Worm (Caenorhabditis elegans): ENCODE results near the gene wrm-1.

DNA sequence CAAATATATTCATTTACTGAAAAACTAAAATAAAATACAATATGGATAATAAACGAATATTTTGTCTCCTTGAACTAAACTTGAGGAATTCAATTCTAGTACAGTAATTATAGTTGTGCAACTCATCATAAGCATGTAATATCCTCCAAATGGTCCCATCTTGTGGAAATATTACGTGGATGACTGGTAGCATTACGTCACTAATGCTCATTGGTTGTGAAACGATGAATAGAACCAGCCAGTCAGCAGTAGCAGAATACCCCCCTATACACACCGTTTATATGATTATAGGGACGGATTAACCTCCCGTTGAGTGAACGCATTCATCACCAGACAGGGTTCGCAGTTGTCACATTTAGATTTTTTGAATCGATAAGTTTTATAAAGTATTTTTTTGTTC, 4.3 kb upstream of the wrm-1 start:
- TF ChIP-seq ztf-23 (GFP tag; IDR thresholded peaks at IDR 0.05): no peak
- no peak for TF ChIP-seq med-1 (GFP tag; optimal IDR thresholded peaks at IDR 0.05; ENCODE audit: insufficient read depth)
